Worm (Caenorhabditis elegans): Measurements from ENCODE around the gene nas-32.

- no peak for TF ChIP-seq ama-1 (optimal IDR thresholded peaks at IDR 0.05)
- TF ChIP-seq tbx-11 (GFP tag; IDR thresholded peaks at IDR 0.05): no peak
- no peak for TF ChIP-seq hmg-4 (GFP tag; optimal IDR thresholded peaks at IDR 0.05)
- no peak for TF ChIP-seq aly-1 (tag; optimal IDR thresholded peaks at IDR 0.05)
Observed at ce11 chrV:903460-903859, 4.5 kb upstream of the nas-32 start, which contains the start of gene fmo-5.
